Fruit fly (Drosophila melanogaster) whole organism, embryonic: ENCODE data around the gene CG12948.

Source experiments
- ATbp ChIP-seq: fragments of 200-800 bp; sonication (Bioruptor generic); optimal IDR thresholded peaks from 2 replicates; lab custom pipeline; 2017; ENCODE audit warnings: missing biosample characterization, mild to moderate bottlenecking, missing genetic modification characterization, missing genetic modification reagents
- Atf3 ChIP-seq: fragments of 200-800 bp; sonication (Bioruptor generic); optimal IDR thresholded peaks from 3 replicates; lab custom pipeline; 2016; ENCODE audit warnings: missing biosample characterization, missing genetic modification characterization
- CG12659 ChIP-seq: fragments of 200-800 bp; sonication (Bioruptor generic); optimal IDR thresholded peaks from 3 replicates; lab custom pipeline; 2017; ENCODE audit warnings: mild to moderate bottlenecking, missing biosample characterization, missing genetic modification reagents, missing genetic modification characterization
- CG12942 ChIP-seq: fragments of 200-800 bp; sonication (Bioruptor generic); optimal IDR thresholded peaks from 3 replicates; lab custom pipeline; 2016; ENCODE audit warnings: missing biosample characterization, missing genetic modification characterization
- CG15073 ChIP-seq: fragments of 200-800 bp; sonication (Bioruptor generic); optimal IDR thresholded peaks from 2 replicates; lab custom pipeline; 2016; ENCODE audit warnings: missing biosample characterization, missing genetic modification characterization
- CG15601 ChIP-seq: fragments of 200-800 bp; sonication (Bioruptor generic); optimal IDR thresholded peaks from 3 replicates; lab custom pipeline; 2019; ENCODE audit warnings: missing biosample characterization, mild to moderate bottlenecking, missing genetic modification characterization, moderate library complexity
- CG18619 ChIP-seq: fragments of 200-800 bp; sonication (Bioruptor generic); optimal IDR thresholded peaks from 3 replicates; lab custom pipeline; 2017; ENCODE audit warnings: missing biosample characterization, mild to moderate bottlenecking, missing genetic modification characterization
- CG2116 ChIP-seq: fragments of 200-800 bp; sonication (Bioruptor generic); optimal IDR thresholded peaks from 3 replicates; lab custom pipeline; 2018; ENCODE audit warnings: missing biosample characterization, mild to moderate bottlenecking, missing genetic modification characterization
- CG2875 ChIP-seq: fragments of 200-800 bp; sonication (Bioruptor generic); optimal IDR thresholded peaks from 2 replicates; lab custom pipeline; 2017; ENCODE audit warnings: missing biosample characterization, mild to moderate bottlenecking, missing genetic modification characterization, missing genetic modification reagents
- CG30431 ChIP-seq: fragments of 200-800 bp; sonication (Bioruptor generic); optimal IDR thresholded peaks from 2 replicates; lab custom pipeline; 2017; ENCODE audit warnings: missing biosample characterization, missing genetic modification characterization
- CG31441 ChIP-seq: fragments of 200-800 bp; sonication (Bioruptor generic); IDR thresholded peaks from 2 replicates; pipeline ENCODE4 v1.3.6; 2022; ENCODE audit warnings: missing biosample characterization, missing genetic modification characterization
- CG4617 ChIP-seq: fragments of 200-800 bp; sonication (Bioruptor generic); optimal IDR thresholded peaks from 3 replicates; lab custom pipeline; 2016; ENCODE audit warnings: missing biosample characterization, missing genetic modification characterization, borderline replicate concordance
- CG7271 ChIP-seq: fragments of 200-800 bp; sonication (Bioruptor generic); optimal IDR thresholded peaks from 2 replicates; lab custom pipeline; 2018; ENCODE audit warnings: missing biosample characterization, mild to moderate bottlenecking, missing genetic modification characterization, moderate library complexity
- CG7556 ChIP-seq: fragments of 200-800 bp; sonication (Bioruptor generic); optimal IDR thresholded peaks from 2 replicates; lab custom pipeline; 2017; ENCODE audit warnings: missing biosample characterization, mild to moderate bottlenecking, missing genetic modification characterization
- CG8765 ChIP-seq: fragments of 200-800 bp; sonication (Bioruptor generic); IDR thresholded peaks from 2 replicates; pipeline ENCODE4 v1.3.6; 2022; ENCODE audit warnings: missing biosample characterization, missing genetic modification characterization
- Dad ChIP-seq: fragments of 200-800 bp; sonication (Bioruptor generic); optimal IDR thresholded peaks from 3 replicates; lab custom pipeline; 2016; ENCODE audit warnings: missing biosample characterization, missing genetic modification characterization
- Dek ChIP-seq: fragments of 200-800 bp; sonication (Bioruptor generic); optimal IDR thresholded peaks from 3 replicates; lab custom pipeline; 2019; ENCODE audit warnings: missing biosample characterization, mild to moderate bottlenecking, missing genetic modification characterization, moderate library complexity
- Gug ChIP-seq: fragments of 200-800 bp; sonication (Bioruptor generic); IDR thresholded peaks from 4 replicates; pipeline ENCODE4 v1.3.6; 2022; ENCODE audit warnings: missing biosample characterization, missing genetic modification characterization
- HHEX ChIP-seq: fragments of 200-800 bp; sonication (Bioruptor generic); optimal IDR thresholded peaks from 3 replicates; lab custom pipeline; 2017; ENCODE audit warnings: missing biosample characterization, mild to moderate bottlenecking, missing genetic modification characterization, missing genetic modification reagents
- HmgZ ChIP-seq: fragments of 200-800 bp; sonication (Bioruptor generic); optimal IDR thresholded peaks from 2 replicates; lab custom pipeline; 2018; ENCODE audit warnings: missing biosample characterization, mild to moderate bottlenecking, missing genetic modification characterization
- Jarid2 ChIP-seq: fragments of 200-800 bp; sonication (Bioruptor generic); optimal IDR thresholded peaks from 3 replicates; lab custom pipeline; 2017; ENCODE audit warnings: mild to moderate bottlenecking, missing biosample characterization, missing genetic modification reagents, missing genetic modification characterization
- Lim3 ChIP-seq: fragments of 200-800 bp; sonication (Bioruptor generic); IDR thresholded peaks from 2 replicates; pipeline ENCODE4 v1.3.6; 2022; ENCODE audit warnings: missing biosample characterization, missing genetic modification characterization
- MBD-R2 ChIP-seq: fragments of 200-800 bp; sonication (Bioruptor generic); IDR thresholded peaks from 2 replicates; pipeline ENCODE4 v1.3.6; 2022; ENCODE audit warnings: missing biosample characterization, missing genetic modification characterization
- Mes4 ChIP-seq: fragments of 200-800 bp; sonication (Bioruptor generic); optimal IDR thresholded peaks from 2 replicates; lab custom pipeline; 2016; ENCODE audit warnings: missing biosample characterization, missing genetic modification characterization
- Ptx1 ChIP-seq: fragments of 200-800 bp; sonication (Bioruptor generic); IDR thresholded peaks from 2 replicates; pipeline ENCODE4 v1.3.6; 2022; ENCODE audit warnings: missing biosample characterization, missing genetic modification characterization
- Sin3A ChIP-seq: fragments of >200 bp; optimal IDR thresholded peaks from 2 replicates; lab custom pipeline; 2018
- ab ChIP-seq: fragments of 200-800 bp; sonication (Bioruptor generic); optimal IDR thresholded peaks from 2 replicates; lab custom pipeline; 2016; ENCODE audit warnings: missing biosample characterization, missing genetic modification characterization
- ara ChIP-seq: fragments of 200-800 bp; sonication (Bioruptor generic); IDR thresholded peaks from 2 replicates; pipeline ENCODE4 v1.3.6; 2022; ENCODE audit warnings: missing biosample characterization, missing genetic modification characterization
- caup ChIP-seq: fragments of 200-800 bp; sonication (Bioruptor generic); optimal IDR thresholded peaks from 3 replicates; lab custom pipeline; 2017; ENCODE audit warnings: missing biosample characterization, mild to moderate bottlenecking, missing genetic modification characterization, moderate library complexity; ENCODE audit not compliant: severe bottlenecking
- corto ChIP-seq: fragments of 200-800 bp; sonication (Bioruptor generic); optimal IDR thresholded peaks from 2 replicates; lab custom pipeline; 2016; ENCODE audit warnings: missing biosample characterization, mild to moderate bottlenecking, missing genetic modification characterization, moderate library complexity
- cwo ChIP-seq: fragments of 200-800 bp; sonication (Bioruptor generic); optimal IDR thresholded peaks from 3 replicates; lab custom pipeline; 2017; ENCODE audit warnings: missing biosample characterization, missing genetic modification characterization, mild to moderate bottlenecking, moderate library complexity, missing genetic modification reagents
- dm ChIP-seq: fragments of 200-800 bp; sonication (Bioruptor generic); optimal IDR thresholded peaks from 3 replicates; lab custom pipeline; 2016; ENCODE audit warnings: missing biosample characterization, missing genetic modification characterization
- dpn ChIP-seq, 2 experiments: fragments of 200-800 bp; sonication (Bioruptor generic); optimal IDR thresholded peaks; 3 replicates each; lab custom pipeline; 2016; ENCODE audit warnings: missing biosample characterization in 2 of 2, missing genetic modification characterization in 2 of 2
- fu2 ChIP-seq: fragments of 200-800 bp; sonication (Bioruptor generic); optimal IDR thresholded peaks from 2 replicates; lab custom pipeline; 2016; ENCODE audit warnings: missing biosample characterization, missing genetic modification characterization
- gsb ChIP-seq: fragments of 200-800 bp; sonication (Bioruptor generic); IDR thresholded peaks from 2 replicates; pipeline ENCODE4 v1.3.6; 2022; ENCODE audit warnings: missing biosample characterization, missing genetic modification characterization
- gt ChIP-seq: fragments of 200-800 bp; sonication (Bioruptor generic); IDR thresholded peaks from 2 replicates; pipeline ENCODE4 v1.3.6; 2022; ENCODE audit warnings: missing biosample characterization, missing genetic modification characterization
- hth ChIP-seq: fragments of >200 bp; optimal IDR thresholded peaks from 2 replicates; lab custom pipeline; 2017; ENCODE audit warnings: inconsistent platforms
- insv ChIP-seq, 2 experiments: fragments of 200-800 bp; sonication (Bioruptor generic); optimal IDR thresholded peaks; 3 replicates each; lab custom pipeline; 2016 to 2018; ENCODE audit warnings: missing biosample characterization in 2 of 2, missing genetic modification characterization in 2 of 2
- jumu ChIP-seq: fragments of 200-800 bp; sonication (Bioruptor generic); optimal IDR thresholded peaks from 3 replicates; lab custom pipeline; 2016; ENCODE audit warnings: missing biosample characterization, missing genetic modification characterization
- klu ChIP-seq: fragments of 200-800 bp; sonication (Bioruptor generic); IDR thresholded peaks from 2 replicates; pipeline ENCODE4 v1.3.6; 2022; ENCODE audit warnings: missing biosample characterization, missing genetic modification characterization
- luna ChIP-seq: fragments of 200-800 bp; sonication (Bioruptor generic); optimal IDR thresholded peaks from 2 replicates; lab custom pipeline; 2016; ENCODE audit warnings: missing biosample characterization, missing genetic modification characterization
- nau ChIP-seq: fragments of 200-800 bp; sonication (Bioruptor generic); optimal IDR thresholded peaks from 3 replicates; lab custom pipeline; 2017; ENCODE audit warnings: missing biosample characterization, mild to moderate bottlenecking, missing genetic modification characterization, missing genetic modification reagents
- pzg ChIP-seq: fragments of 200-800 bp; sonication (Bioruptor generic); optimal IDR thresholded peaks from 3 replicates; lab custom pipeline; 2018; ENCODE audit warnings: missing biosample characterization, mild to moderate bottlenecking, missing genetic modification characterization, moderate library complexity
- sc ChIP-seq, 3 experiments: fragments of >200 bp in 2 of 3; fragments of 200-800 bp in 1 of 3; sonication (Bioruptor generic) in 1 of 3; optimal IDR thresholded peaks; 2 replicates in 2 of 3; 3 replicates in 1 of 3; lab custom pipeline; 2017; ENCODE audit warnings: mild to moderate bottlenecking in 1 of 3, missing biosample characterization in 1 of 3, missing genetic modification characterization in 1 of 3, missing genetic modification reagents in 1 of 3
- shn ChIP-seq: fragments of 200-800 bp; sonication (Bioruptor generic); optimal IDR thresholded peaks from 3 replicates; lab custom pipeline; 2016; ENCODE audit warnings: missing biosample characterization, missing genetic modification characterization
- sima ChIP-seq: fragments of 200-800 bp; sonication (Bioruptor generic); optimal IDR thresholded peaks from 2 replicates; lab custom pipeline; 2016; ENCODE audit warnings: missing biosample characterization, missing genetic modification characterization
- tin ChIP-seq: fragments of 200-800 bp; sonication (Bioruptor generic); optimal IDR thresholded peaks from 3 replicates; lab custom pipeline; 2016; ENCODE audit warnings: missing biosample characterization, missing genetic modification characterization
- vnd ChIP-seq: fragments of 200-800 bp; sonication (Bioruptor generic); IDR thresholded peaks from 3 replicates; pipeline ENCODE4 v1.3.6; 2022; ENCODE audit warnings: missing biosample characterization, missing genetic modification characterization; ENCODE audit not compliant: partially characterized antibody
- vvl ChIP-seq: fragments of 200-800 bp; sonication (Bioruptor generic); IDR thresholded peaks from 2 replicates; pipeline ENCODE4 v1.3.6; 2022; ENCODE audit warnings: missing biosample characterization, missing genetic modification characterization
- zf30C ChIP-seq: fragments of 200-800 bp; sonication (Bioruptor generic); optimal IDR thresholded peaks from 3 replicates; lab custom pipeline; 2018; ENCODE audit warnings: missing biosample characterization, mild to moderate bottlenecking, missing genetic modification characterization

CG12948 gene

dm6 chr3R:9784341-9785062 lies 37.0 kb upstream of the CG12948 start, which contains the start of the genes MtnA and CG8500 (continued):
- TF ChIP-seq cwo: no peak
- no peak for TF ChIP-seq CG7271 (tag; lab: Kevin White, UChicago)
- no peak for TF ChIP-seq CG2875 (GFP tag; lab: Kevin White, UChicago)
- no peak for TF ChIP-seq sima (GFP tag; lab: Kevin White, UChicago)
- no peak for TF ChIP-seq Jarid2 (GFP tag; lab: Kevin White, UChicago)
- TF ChIP-seq Atf3 (GFP tag; lab: Kevin White, UChicago): no peak
- no peak for TF ChIP-seq CG18619
- TF ChIP-seq gsb (GFP tag; lab: Robert Waterston, UW): no peak
- peak; percentile 55; the same call in 1 of the 2 replicates for TF ChIP-seq MBD-R2
- no peak for TF ChIP-seq CG4617 (GFP tag; lab: Kevin White, UChicago)
- no peak for TF ChIP-seq CG12942 (GFP tag; lab: Kevin White, UChicago)
- TF ChIP-seq CG30431 (GFP tag; lab: Kevin White, UChicago): no peak
- no peak for TF ChIP-seq ara (GFP tag; lab: Robert Waterston, UW)
- no peak for TF ChIP-seq luna (GFP tag; lab: Kevin White, UChicago)
- TF ChIP-seq jumu (GFP tag; lab: Kevin White, UChicago): no peak
- no peak for TF ChIP-seq Gug (GFP tag; lab: Robert Waterston, UW)
- TF ChIP-seq Mes4 (GFP tag; lab: Kevin White, UChicago): no peak
- no peak for TF ChIP-seq nau (GFP tag; lab: Kevin White, UChicago)
- peak; percentile 87 for TF ChIP-seq HmgZ (tag; lab: Kevin White, UChicago)
- TF ChIP-seq CG2116 (GFP tag; lab: Kevin White, UChicago): no peak
- no peak for TF ChIP-seq vnd (GFP tag; lab: Robert Waterston, UW)
- no peak for TF ChIP-seq gt (GFP tag; lab: Robert Waterston, UW)
- TF ChIP-seq Ptx1 (GFP tag; lab: Robert Waterston, UW): 0 out of 2 replicates have a peak, but pooled peaks have one; percentile 12
- no peak for TF ChIP-seq CG15601 (tag; lab: Kevin White, UChicago)
- TF ChIP-seq HHEX (GFP tag; lab: Kevin White, UChicago): no peak
- peak; percentile 13 for TF ChIP-seq caup (GFP tag; lab: Kevin White, UChicago)
- no peak for TF ChIP-seq Lim3 (GFP tag; lab: Robert Waterston, UW)
- TF ChIP-seq hth (lab: Kevin White, UChicago): no peak
- no peak for TF ChIP-seq dpn (GFP tag; optimal IDR thresholded peaks at IDR 0.05; lab: Kevin White, UChicago)
- no peak for TF ChIP-seq tin (GFP tag; lab: Kevin White, UChicago)
- TF ChIP-seq sc (optimal IDR thresholded peaks at IDR 0.05; lab: Kevin White, UChicago): no peak
- no peak for TF ChIP-seq sc (GFP tag; optimal IDR thresholded peaks at IDR 0.05; lab: Kevin White, UChicago)
- TF ChIP-seq pzg (GFP tag; lab: Kevin White, UChicago): peak; percentile 67
- TF ChIP-seq ab (GFP tag; lab: Kevin White, UChicago): no peak
- no peak for TF ChIP-seq vvl (GFP tag; lab: Robert Waterston, UW)
- no peak for TF ChIP-seq shn (GFP tag; lab: Kevin White, UChicago)
- TF ChIP-seq Dek (tag; lab: Kevin White, UChicago): peak; percentile 53
- TF ChIP-seq corto (GFP tag; lab: Kevin White, UChicago): no peak
- TF ChIP-seq dm (GFP tag; lab: Kevin White, UChicago): peak; percentile 3
- TF ChIP-seq CG15073 (GFP tag; lab: Kevin White, UChicago): no peak
- no peak for TF ChIP-seq CG31441 (GFP tag; lab: Robert Waterston, UW)
- TF ChIP-seq insv (GFP tag; optimal IDR thresholded peaks at IDR 0.05; lab: Kevin White, UChicago): no peak
- TF ChIP-seq zf30C (GFP tag; lab: Kevin White, UChicago): no peak
- TF ChIP-seq fu2 (GFP tag; lab: Kevin White, UChicago): no peak
- no peak for TF ChIP-seq CG7556 (GFP tag; lab: Kevin White, UChicago)
- TF ChIP-seq klu: no peak
- no peak for TF ChIP-seq ATbp (GFP tag; lab: Kevin White, UChicago)
- TF ChIP-seq CG8765 (GFP tag; lab: Robert Waterston, UW): no peak
- TF ChIP-seq Sin3A: no peak
- TF ChIP-seq Dad (GFP tag; lab: Kevin White, UChicago): no peak
- peak; percentile 20 for TF ChIP-seq CG12659
